Fruit fly (Drosophila melanogaster) whole organism, prepupa: ENCODE measurements around the gene wupA.
A peak's percentile ranks its signal among the peaks of the same experiment; 100 is the strongest.

ENCODE experiments used
- CG10669 ChIP-seq: fragments of 200-800 bp; sonication (Bioruptor generic); optimal IDR thresholded peaks from 3 replicates; lab custom pipeline; 2018; ENCODE audit warnings: missing biosample characterization, mild to moderate bottlenecking, missing genetic modification characterization, moderate library complexity
- CG11294 ChIP-seq: fragments of 200-800 bp; sonication (Bioruptor generic); IDR thresholded peaks from 2 replicates; pipeline ENCODE4 v1.3.6; 2022; ENCODE audit warnings: missing biosample characterization, missing genetic modification characterization
- CG11762 ChIP-seq: fragments of 200-800 bp; sonication (Bioruptor generic); optimal IDR thresholded peaks from 3 replicates; lab custom pipeline; 2016; ENCODE audit warnings: missing biosample characterization, missing genetic modification characterization; ENCODE audit not compliant: insufficient read depth
- CG15336 ChIP-seq: fragments of 200-800 bp; sonication (Bioruptor generic); IDR thresholded peaks from 2 replicates; pipeline ENCODE4 v1.3.6; 2022; ENCODE audit warnings: missing biosample characterization, missing genetic modification characterization
- CG1621 ChIP-seq: fragments of 200-800 bp; sonication (Bioruptor generic); optimal IDR thresholded peaks from 3 replicates; lab custom pipeline; 2018; ENCODE audit warnings: missing biosample characterization, mild to moderate bottlenecking, missing genetic modification characterization
- CG16779 ChIP-seq: fragments of 200-800 bp; sonication (Bioruptor generic); optimal IDR thresholded peaks from 3 replicates; lab custom pipeline; 2017; ENCODE audit warnings: missing biosample characterization, mild to moderate bottlenecking, missing genetic modification characterization
- CG3032 ChIP-seq: fragments of 200-800 bp; optimal IDR thresholded peaks from 2 replicates; lab custom pipeline; 2019; ENCODE audit warnings: missing biosample characterization, mild to moderate bottlenecking, missing genetic modification characterization, moderate library complexity
- CG32006 ChIP-seq: fragments of 200-800 bp; sonication (Bioruptor generic); optimal IDR thresholded peaks from 3 replicates; lab custom pipeline; 2017; ENCODE audit warnings: missing biosample characterization, mild to moderate bottlenecking, missing genetic modification characterization
- CG3919 ChIP-seq: fragments of 200-800 bp; sonication (Bioruptor generic); optimal IDR thresholded peaks from 3 replicates; lab custom pipeline; 2016; ENCODE audit warnings: missing biosample characterization, missing genetic modification characterization
- CG4318 ChIP-seq: fragments of 200-800 bp; sonication (Bioruptor generic); optimal IDR thresholded peaks from 3 replicates; lab custom pipeline; 2017; ENCODE audit warnings: missing biosample characterization, mild to moderate bottlenecking, missing genetic modification characterization
- CG6163 ChIP-seq: fragments of 200-800 bp; sonication (Bioruptor generic); IDR thresholded peaks from 3 replicates; pipeline ENCODE4 v1.3.6; 2022; ENCODE audit warnings: missing biosample characterization, missing genetic modification characterization
- CG6808 ChIP-seq: fragments of 200-800 bp; sonication (Bioruptor generic); optimal IDR thresholded peaks from 3 replicates; lab custom pipeline; 2017; ENCODE audit warnings: missing biosample characterization, missing genetic modification characterization, mild to moderate bottlenecking, moderate library complexity, missing genetic modification reagents
- CG6854 ChIP-seq: fragments of 200-800 bp; sonication (Bioruptor generic); optimal IDR thresholded peaks from 2 replicates; lab custom pipeline; 2017; ENCODE audit warnings: missing biosample characterization, mild to moderate bottlenecking, missing genetic modification characterization
- CG7368 ChIP-seq: fragments of 200-800 bp; sonication (Bioruptor generic); optimal IDR thresholded peaks from 3 replicates; lab custom pipeline; 2016; ENCODE audit warnings: missing biosample characterization, missing genetic modification characterization
- CG8119 ChIP-seq: fragments of 200-800 bp; sonication (Bioruptor generic); IDR thresholded peaks from 3 replicates; pipeline ENCODE4 v1.3.6; 2022; ENCODE audit warnings: missing biosample characterization, missing genetic modification characterization
- CG9139 ChIP-seq: fragments of 200-800 bp; sonication (Bioruptor generic); optimal IDR thresholded peaks from 3 replicates; lab custom pipeline; 2017; ENCODE audit warnings: missing biosample characterization, mild to moderate bottlenecking, missing genetic modification characterization
- Eip78C ChIP-seq: fragments of 200-800 bp; sonication (Bioruptor generic); peaks from one replicate; lab custom pipeline; 2016; ENCODE audit warnings: missing biosample characterization, missing genetic modification characterization
- Gug ChIP-seq: fragments of 200-800 bp; sonication (Bioruptor generic); IDR thresholded peaks from 2 replicates; pipeline ENCODE4 v1.3.6; 2022; ENCODE audit warnings: missing biosample characterization, missing genetic modification characterization
- Hr38 ChIP-seq: sonication (Bioruptor generic); optimal IDR thresholded peaks from 2 replicates; lab custom pipeline; 2016; ENCODE audit warnings: missing biosample characterization, missing genetic modification characterization
- Hr39 ChIP-seq: fragments of 200-800 bp; sonication (Bioruptor generic); optimal IDR thresholded peaks from 2 replicates; lab custom pipeline; 2016; ENCODE audit warnings: missing biosample characterization, missing genetic modification characterization
- Hr4 ChIP-seq: fragments of 200-800 bp; sonication (Bioruptor generic); optimal IDR thresholded peaks from 3 replicates; lab custom pipeline; 2016; ENCODE audit warnings: missing biosample characterization, missing genetic modification characterization
- Lpt ChIP-seq: fragments of 200-800 bp; sonication (Bioruptor generic); optimal IDR thresholded peaks from 3 replicates; lab custom pipeline; 2016; ENCODE audit warnings: missing biosample characterization, missing genetic modification characterization
- OdsH ChIP-seq: fragments of 200-800 bp; sonication (Bioruptor generic); optimal IDR thresholded peaks from 3 replicates; lab custom pipeline; 2016; ENCODE audit warnings: missing biosample characterization, missing genetic modification characterization
- Smox ChIP-seq: fragments of 200-800 bp; sonication (Bioruptor generic); optimal IDR thresholded peaks from 3 replicates; lab custom pipeline; 2016; ENCODE audit warnings: missing biosample characterization, missing genetic modification characterization
- Sox102F ChIP-seq: fragments of 200-800 bp; sonication (Bioruptor generic); optimal IDR thresholded peaks from 2 replicates; lab custom pipeline; 2016; ENCODE audit warnings: missing biosample characterization, mild to moderate bottlenecking, missing genetic modification characterization
- Sox14 ChIP-seq: fragments of 200-800 bp; sonication (Bioruptor generic); optimal IDR thresholded peaks from 3 replicates; lab custom pipeline; 2016; ENCODE audit warnings: missing biosample characterization, missing genetic modification characterization
- acj6 ChIP-seq: fragments of 200-800 bp; sonication (Bioruptor generic); optimal IDR thresholded peaks from 3 replicates; lab custom pipeline; 2016; ENCODE audit warnings: missing biosample characterization, missing genetic modification characterization
- dac ChIP-seq: fragments of 200-800 bp; sonication (Bioruptor generic); optimal IDR thresholded peaks from 2 replicates; lab custom pipeline; 2017; ENCODE audit warnings: missing biosample characterization, mild to moderate bottlenecking, missing genetic modification characterization
- dsx ChIP-seq: fragments of 200-800 bp; optimal IDR thresholded peaks from 3 replicates; lab custom pipeline; 2019; ENCODE audit warnings: missing biosample characterization, mild to moderate bottlenecking, missing genetic modification characterization, moderate library complexity; ENCODE audit not compliant: poor library complexity, severe bottlenecking
- esn ChIP-seq: fragments of 200-800 bp; sonication (Bioruptor generic); optimal IDR thresholded peaks from 2 replicates; lab custom pipeline; 2016; ENCODE audit warnings: missing biosample characterization, mild to moderate bottlenecking, missing genetic modification characterization, moderate library complexity
- fd85E ChIP-seq: fragments of 200-800 bp; sonication (Bioruptor generic); optimal IDR thresholded peaks from 3 replicates; lab custom pipeline; 2016; ENCODE audit warnings: missing biosample characterization, missing genetic modification characterization
- fkh ChIP-seq: fragments of 200-800 bp; sonication (Bioruptor generic); optimal IDR thresholded peaks from 3 replicates; lab custom pipeline; 2017; ENCODE audit warnings: missing biosample characterization, mild to moderate bottlenecking, missing genetic modification characterization, moderate library complexity
- lz ChIP-seq: fragments of 200-800 bp; sonication (Bioruptor generic); optimal IDR thresholded peaks from 3 replicates; lab custom pipeline; 2016; ENCODE audit warnings: missing biosample characterization, missing genetic modification characterization
- net ChIP-seq: fragments of 200-800 bp; sonication (Bioruptor generic); optimal IDR thresholded peaks from 3 replicates; lab custom pipeline; 2016; ENCODE audit warnings: missing biosample characterization, missing genetic modification characterization
- pdm3 ChIP-seq: fragments of 200-800 bp; sonication (Bioruptor generic); optimal IDR thresholded peaks from 3 replicates; lab custom pipeline; 2016; ENCODE audit warnings: missing biosample characterization, missing genetic modification characterization
- spab ChIP-seq: fragments of 200-800 bp; sonication (Bioruptor generic); optimal IDR thresholded peaks from 2 replicates; lab custom pipeline; 2017; ENCODE audit warnings: missing biosample characterization, mild to moderate bottlenecking, missing genetic modification characterization, missing genetic modification reagents
- ss ChIP-seq, 2 experiments: fragments of 200-800 bp; sonication (Bioruptor generic); optimal IDR thresholded peaks; 2 replicates in 1 of 2; 3 replicates in 1 of 2; lab custom pipeline; 2017 to 2018; ENCODE audit warnings: mild to moderate bottlenecking in 2 of 2, missing biosample characterization in 2 of 2, missing genetic modification characterization in 2 of 2, moderate library complexity in 1 of 2
- vri ChIP-seq: fragments of 200-800 bp; sonication (Bioruptor generic); optimal IDR thresholded peaks from 3 replicates; lab custom pipeline; 2016; ENCODE audit warnings: missing biosample characterization, mild to moderate bottlenecking, missing genetic modification characterization

The wupA gene

DNA sequence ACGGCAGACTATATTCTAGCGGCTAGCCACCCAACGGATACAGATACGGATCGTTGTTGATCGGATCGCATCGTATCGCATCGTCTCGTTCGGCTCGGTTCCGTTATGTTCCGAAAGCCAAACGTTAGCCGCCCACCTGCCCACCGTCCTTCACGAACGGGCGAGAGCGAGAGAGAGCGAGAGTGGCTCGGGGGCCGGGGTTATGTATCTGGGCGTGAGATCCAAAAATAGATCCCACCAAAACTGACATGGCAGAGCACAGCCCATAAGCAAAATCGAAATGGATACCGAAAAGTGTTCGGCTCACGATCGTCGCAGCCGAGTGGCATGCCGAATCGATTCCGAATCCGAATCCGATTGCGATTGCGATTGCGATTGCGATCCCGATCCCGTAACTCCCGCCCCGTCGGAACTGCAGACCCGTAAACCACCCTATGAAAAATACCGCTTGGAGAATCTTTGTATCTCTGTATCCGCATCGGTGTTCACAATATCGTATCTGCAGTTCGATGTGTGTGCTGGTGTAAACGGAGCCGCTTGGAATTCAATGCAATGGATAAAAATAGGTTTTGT is at the start of gene wupA:
TSS of gene wupA (minus strand) at position 112 of the 573 bp plus-strand sequence.
- TF ChIP-seq Eip78C (no peak), acj6 (GFP tag; lab: Kevin White, UChicago) (no peak), CG11762 (GFP tag; lab: Kevin White, UChicago) (no peak), CG1621 (tag; lab: Kevin White, UChicago) (no peak), CG9139 (no peak), CG6808 (no peak), fkh (no peak), Hr38 (GFP tag; lab: Kevin White, UChicago) (no peak), CG16779 (no peak), CG8119 (GFP tag; lab: Robert Waterston, UW) (no peak), Gug (no peak), Sox14 (GFP tag; lab: Kevin White, UChicago) (no peak), CG6163 (no peak), dac (no peak), CG32006 (GFP tag; lab: Kevin White, UChicago) (no peak), vri (GFP tag; lab: Kevin White, UChicago) (no peak), CG3919 (GFP tag; lab: Kevin White, UChicago) (no peak), Sox102F (no peak)
- TF ChIP-seq, all 60 proteins: peak for 0

DNA sequence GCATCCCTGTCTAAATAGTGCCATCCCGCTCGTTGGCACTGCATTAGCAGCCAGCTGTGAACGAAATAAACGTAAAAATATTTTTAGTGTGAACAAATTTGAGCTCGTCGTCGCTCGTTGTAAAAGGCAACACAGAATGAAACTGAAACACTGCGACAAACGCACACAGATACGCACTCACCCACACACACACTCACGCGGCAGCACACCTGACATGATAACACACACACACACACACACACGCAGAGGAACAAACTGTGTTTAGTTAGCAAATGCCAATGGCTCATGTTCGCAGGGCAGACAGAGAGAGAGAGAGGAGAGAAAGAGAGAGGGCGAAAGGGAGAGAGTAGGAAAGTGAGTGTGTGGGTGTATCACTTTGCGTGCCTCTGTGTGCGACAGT is 42.2 kb upstream of the wupA start:
- TF ChIP-seq esn = no peak
- TF ChIP-seq pdm3 (GFP tag; lab: Kevin White, UChicago) = no peak
- peak; percentile 18 for TF ChIP-seq fkh
- TF ChIP-seq CG15336 (GFP tag; lab: Robert Waterston, UW) = no peak
- TF ChIP-seq, all 60 proteins: peak for 1

DNA sequence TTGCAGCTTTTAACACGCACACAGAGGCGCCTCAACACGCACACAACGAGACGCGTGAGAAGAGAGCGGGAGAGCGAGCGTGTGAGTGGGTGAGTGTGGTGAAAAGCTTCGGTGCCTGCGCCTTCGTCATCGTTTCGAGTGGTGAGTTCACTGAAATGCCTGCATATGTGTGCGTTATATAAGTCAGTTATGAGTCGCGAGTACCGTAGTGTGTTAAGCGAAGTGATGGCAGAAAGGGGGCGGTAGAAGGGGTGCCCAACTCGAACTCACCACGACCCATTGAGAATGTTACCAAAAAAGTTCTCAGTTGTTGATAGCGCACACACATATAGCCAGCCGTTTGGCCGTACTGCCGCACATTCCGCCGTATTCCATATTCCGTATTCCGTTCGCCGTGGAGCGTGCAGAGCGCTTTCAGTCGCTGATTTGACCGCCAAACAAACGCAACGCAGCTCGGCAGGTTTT is 38.3 kb upstream of the wupA start, which contains the start of gene Frq1:
TSS of gene Frq1 (plus strand) at position 415 of the 465 bp plus-strand sequence.
- TF ChIP-seq ss (GFP tag; optimal IDR thresholded peaks at IDR 0.05; lab: Kevin White, UChicago) (no peak), CG10669 (GFP tag; lab: Kevin White, UChicago) (no peak), Hr39 (GFP tag; lab: Kevin White, UChicago) (no peak), lz (GFP tag; lab: Kevin White, UChicago) (no peak), spab (GFP tag; lab: Kevin White, UChicago) (no peak), OdsH (GFP tag; lab: Kevin White, UChicago) (no peak), Gug (no peak), fd85E (GFP tag; lab: Kevin White, UChicago) (no peak), dsx (GFP tag; lab: Kevin White, UChicago) (no peak), CG1621 (tag; lab: Kevin White, UChicago) (no peak)

DNA sequence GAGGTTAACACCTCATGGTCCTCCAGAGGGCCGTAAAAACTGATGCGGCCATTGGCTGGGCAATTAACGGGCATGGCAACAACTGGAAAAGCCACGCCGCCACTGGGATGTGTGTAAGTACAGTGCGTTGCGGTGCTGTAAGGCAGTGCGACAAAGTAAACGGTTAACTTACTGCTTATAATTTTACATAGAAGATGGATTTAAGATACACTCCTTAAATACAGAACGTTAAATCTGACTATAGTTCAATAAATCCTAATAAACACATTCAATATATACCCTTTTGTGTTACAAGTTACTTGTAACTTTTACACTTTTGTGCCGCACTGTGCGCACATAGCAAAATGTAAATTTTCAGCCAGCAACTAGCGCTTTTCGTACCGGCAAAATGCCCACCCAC is 36.3 kb upstream of the wupA start:
- TF ChIP-seq Eip78C (no peak), pdm3 (GFP tag; lab: Kevin White, UChicago) (no peak), CG11762 (GFP tag; lab: Kevin White, UChicago) (no peak), OdsH (GFP tag; lab: Kevin White, UChicago) (no peak), vri (GFP tag; lab: Kevin White, UChicago) (no peak), CG6854 (GFP tag; lab: Kevin White, UChicago) (no peak), CG3919 (GFP tag; lab: Kevin White, UChicago) (no peak), CG4318 (GFP tag; lab: Kevin White, UChicago) (no peak), esn (no peak), Gug (no peak), CG8119 (GFP tag; lab: Robert Waterston, UW) (no peak), Hr4 (GFP tag; lab: Kevin White, UChicago) (no peak), CG7368 (GFP tag; lab: Kevin White, UChicago) (no peak), CG3032 (no peak), CG11294 (GFP tag; lab: Robert Waterston, UW) (no peak), Smox (GFP tag; lab: Kevin White, UChicago) (no peak), net (no peak), Lpt (GFP tag; lab: Kevin White, UChicago) (no peak)
